Fruit fly (Drosophila melanogaster) S2 (cell line): Measurements from ENCODE around the gene CG9926.

Source experiments
- CG8478 ChIP-seq: fragments of >200 bp; optimal IDR thresholded peaks from 2 replicates; lab custom pipeline; 2018
- CTCF ChIP-seq, 2 experiments: fragments of >200 bp; optimal IDR thresholded peaks; 2 replicates each; lab custom pipeline; 2018

DNA sequence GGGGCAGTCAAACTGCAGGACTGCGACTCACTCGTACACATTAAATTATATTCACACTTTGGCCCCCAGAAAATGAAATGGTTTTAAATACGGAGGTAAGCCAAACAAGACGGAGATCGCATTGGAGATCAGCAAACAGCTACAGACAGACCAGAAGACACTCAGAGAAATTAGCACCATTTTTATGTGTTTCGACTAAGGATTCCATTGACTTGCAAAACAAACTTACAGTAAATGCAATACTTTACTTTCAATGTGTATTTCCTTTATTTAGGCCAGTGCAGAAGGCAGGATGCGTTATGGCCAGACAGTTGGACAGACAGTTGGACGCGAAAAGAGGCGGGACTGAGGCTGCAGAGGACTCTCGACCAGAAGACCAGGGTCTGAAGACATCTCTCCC is 4.3 kb upstream of the CG9926 start:
- TF ChIP-seq CG8478 (lab: Kevin White, UChicago) (no peak), CTCF (optimal IDR thresholded peaks at IDR 0.05; lab: Kevin White, UChicago) (no peak)
